Fruit fly (Drosophila melanogaster): ENCODE data around the gene mnd.

mnd gene

dm6 chr3L:14962729-14963128, 22.2 kb upstream of the mnd start:
- TF ChIP-seq CG12605 (GFP tag; IDR thresholded peaks at IDR 0.05), result no peak
- TF ChIP-seq CG34367 (tag; optimal IDR thresholded peaks at IDR 0.05), result no peak
- TF ChIP-seq rn (GFP tag; IDR thresholded peaks at IDR 0.05), result no peak
- no peak for TF ChIP-seq Ets98B (GFP tag; IDR thresholded peaks at IDR 0.05)
- no peak for TF ChIP-seq CG15710 (tag; optimal IDR thresholded peaks at IDR 0.05)
- no peak for TF ChIP-seq Pif1B (GFP tag; optimal IDR thresholded peaks at IDR 0.05)
- TF ChIP-seq D1 (tag; optimal IDR thresholded peaks at IDR 0.05), result no peak
- TF ChIP-seq CG17806 (tag; optimal IDR thresholded peaks at IDR 0.05), result no peak
- no peak for TF ChIP-seq CG4496 (GFP tag; IDR thresholded peaks at IDR 0.05)
- TF ChIP-seq gl (tag; optimal IDR thresholded peaks at IDR 0.05), result no peak
- TF ChIP-seq Pif1A (GFP tag; optimal IDR thresholded peaks at IDR 0.05), result no peak
- TF ChIP-seq CG32121 (GFP tag; IDR thresholded peaks at IDR 0.05), result no peak
- TF ChIP-seq CG8301 (tag; optimal IDR thresholded peaks at IDR 0.05), result no peak
- TF ChIP-seq CG13204 (GFP tag; optimal IDR thresholded peaks at IDR 0.05), result no peak
- no peak for TF ChIP-seq CG8159 (tag; optimal IDR thresholded peaks at IDR 0.05)
- no peak for TF ChIP-seq CG14655 (GFP tag; optimal IDR thresholded peaks at IDR 0.05)
- TF ChIP-seq Snoo (tag; optimal IDR thresholded peaks at IDR 0.05), result no peak
- TF ChIP-seq CG10348 (GFP tag; IDR thresholded peaks at IDR 0.05), result no peak
- no peak for TF ChIP-seq CG9948 (tag; optimal IDR thresholded peaks at IDR 0.05)

dm6 chr3L:14964862-14965261, 20.0 kb upstream of the mnd start:
- TF ChIP-seq Snoo (tag; optimal IDR thresholded peaks at IDR 0.05) (no peak), fd96Ca (GFP tag; IDR thresholded peaks at IDR 0.05) (no peak), Pif1A (GFP tag; optimal IDR thresholded peaks at IDR 0.05) (no peak), Pif1B (GFP tag; optimal IDR thresholded peaks at IDR 0.05) (no peak), rn (GFP tag; IDR thresholded peaks at IDR 0.05) (no peak), CG32121 (GFP tag; IDR thresholded peaks at IDR 0.05) (no peak), CG13204 (GFP tag; optimal IDR thresholded peaks at IDR 0.05) (no peak), CG8301 (tag; optimal IDR thresholded peaks at IDR 0.05) (no peak), D1 (tag; optimal IDR thresholded peaks at IDR 0.05) (no peak), CG8159 (tag; optimal IDR thresholded peaks at IDR 0.05) (no peak), CG15710 (tag; optimal IDR thresholded peaks at IDR 0.05) (no peak), Ets98B (GFP tag; IDR thresholded peaks at IDR 0.05) (no peak), CG14655 (GFP tag; optimal IDR thresholded peaks at IDR 0.05) (no peak)

- no peak for TF ChIP-seq Ets98B (GFP tag; IDR thresholded peaks at IDR 0.05)
- no peak for TF ChIP-seq CG8301 (tag; optimal IDR thresholded peaks at IDR 0.05)
- no peak for TF ChIP-seq CG34367 (tag; optimal IDR thresholded peaks at IDR 0.05)
- no peak for TF ChIP-seq CG10348 (GFP tag; IDR thresholded peaks at IDR 0.05)
- no peak for TF ChIP-seq CG32121 (GFP tag; IDR thresholded peaks at IDR 0.05)
- no peak for TF ChIP-seq CG13204 (GFP tag; optimal IDR thresholded peaks at IDR 0.05)
- TF ChIP-seq CG4496 (GFP tag; IDR thresholded peaks at IDR 0.05), result no peak
- no peak for TF ChIP-seq rn (GFP tag; IDR thresholded peaks at IDR 0.05)
- TF ChIP-seq CG15710 (tag; optimal IDR thresholded peaks at IDR 0.05), result no peak
- TF ChIP-seq CG8159 (tag; optimal IDR thresholded peaks at IDR 0.05), result no peak
- TF ChIP-seq CG9948 (tag; optimal IDR thresholded peaks at IDR 0.05), result no peak
- TF ChIP-seq D1 (tag; optimal IDR thresholded peaks at IDR 0.05), result no peak
- no peak for TF ChIP-seq Pif1B (GFP tag; optimal IDR thresholded peaks at IDR 0.05)
- TF ChIP-seq CG12605 (GFP tag; IDR thresholded peaks at IDR 0.05), result no peak
- TF ChIP-seq CG17806 (tag; optimal IDR thresholded peaks at IDR 0.05), result no peak
- no peak for TF ChIP-seq gl (tag; optimal IDR thresholded peaks at IDR 0.05)
- no peak for TF ChIP-seq EcR (GFP tag; optimal IDR thresholded peaks at IDR 0.05)
- TF ChIP-seq CG14655 (GFP tag; optimal IDR thresholded peaks at IDR 0.05), result no peak
Measured at dm6 chr3L:14966199-14966858, 18.6 kb upstream of the mnd start.

dm6 chr3L:14967691-14968538, 17.0 kb upstream of the mnd start:
- no peak for TF ChIP-seq fd96Ca (GFP tag; IDR thresholded peaks at IDR 0.05)
- TF ChIP-seq CG4496 (GFP tag; IDR thresholded peaks at IDR 0.05), result no peak
- TF ChIP-seq EcR (GFP tag; optimal IDR thresholded peaks at IDR 0.05), result no peak
- TF ChIP-seq CG8159 (tag; optimal IDR thresholded peaks at IDR 0.05), result no peak
- no peak for TF ChIP-seq CG17806 (tag; optimal IDR thresholded peaks at IDR 0.05)
- no peak for TF ChIP-seq Pif1B (GFP tag; optimal IDR thresholded peaks at IDR 0.05)
- TF ChIP-seq CG32121 (GFP tag; IDR thresholded peaks at IDR 0.05), result no peak
- no peak for TF ChIP-seq CG13204 (GFP tag; optimal IDR thresholded peaks at IDR 0.05)
- no peak for TF ChIP-seq D1 (tag; optimal IDR thresholded peaks at IDR 0.05)
- no peak for TF ChIP-seq CG14655 (GFP tag; optimal IDR thresholded peaks at IDR 0.05)
- no peak for TF ChIP-seq rn (GFP tag; IDR thresholded peaks at IDR 0.05)
- TF ChIP-seq Pif1A (GFP tag; optimal IDR thresholded peaks at IDR 0.05), result no peak
- TF ChIP-seq Snoo (tag; optimal IDR thresholded peaks at IDR 0.05), result no peak
- no peak for TF ChIP-seq CG15710 (tag; optimal IDR thresholded peaks at IDR 0.05)
- no peak for TF ChIP-seq CG12605 (GFP tag; IDR thresholded peaks at IDR 0.05)
- no peak for TF ChIP-seq CG8301 (tag; optimal IDR thresholded peaks at IDR 0.05)
- no peak for TF ChIP-seq Ets98B (GFP tag; IDR thresholded peaks at IDR 0.05)
- TF ChIP-seq gl (tag; optimal IDR thresholded peaks at IDR 0.05), result no peak
- TF ChIP-seq CG9948 (tag; optimal IDR thresholded peaks at IDR 0.05), result no peak

dm6 chr3L:14968553-14968952, 16.3 kb upstream of the mnd start:
- no peak for TF ChIP-seq Pif1B (GFP tag; optimal IDR thresholded peaks at IDR 0.05)
- no peak for TF ChIP-seq EcR (GFP tag; optimal IDR thresholded peaks at IDR 0.05)
- no peak for TF ChIP-seq CG32121 (GFP tag; IDR thresholded peaks at IDR 0.05)
- TF ChIP-seq CG12605 (GFP tag; IDR thresholded peaks at IDR 0.05), result no peak
- no peak for TF ChIP-seq CG17806 (tag; optimal IDR thresholded peaks at IDR 0.05)
- TF ChIP-seq CG10348 (GFP tag; IDR thresholded peaks at IDR 0.05), result no peak
- TF ChIP-seq CG34367 (tag; optimal IDR thresholded peaks at IDR 0.05), result no peak
- TF ChIP-seq CG4496 (GFP tag; IDR thresholded peaks at IDR 0.05), result no peak
- TF ChIP-seq CG15710 (tag; optimal IDR thresholded peaks at IDR 0.05), result no peak
- TF ChIP-seq CG8159 (tag; optimal IDR thresholded peaks at IDR 0.05), result no peak
- TF ChIP-seq fd96Ca (GFP tag; IDR thresholded peaks at IDR 0.05), result no peak
- no peak for TF ChIP-seq CG9948 (tag; optimal IDR thresholded peaks at IDR 0.05)
- TF ChIP-seq CG14655 (GFP tag; optimal IDR thresholded peaks at IDR 0.05), result no peak
- TF ChIP-seq gl (tag; optimal IDR thresholded peaks at IDR 0.05), result no peak
- TF ChIP-seq Snoo (tag; optimal IDR thresholded peaks at IDR 0.05), result no peak
- no peak for TF ChIP-seq Ets98B (GFP tag; IDR thresholded peaks at IDR 0.05)
- no peak for TF ChIP-seq CG13204 (GFP tag; optimal IDR thresholded peaks at IDR 0.05)
